Worm (Caenorhabditis elegans) whole organism, L1 larva: Measurements from ENCODE around the gene hlh-1.

Experiments used
- C04F5.9 ChIP-seq: sonication (generic microtip); optimal IDR thresholded peaks from 2 replicates; lab custom pipeline; 2016; ENCODE audit warnings: missing genetic modification characterization, missing compliant biosample characterization
- C16A3.4 ChIP-seq: fragments of 150-350 bp; optimal IDR thresholded peaks from 2 replicates; lab custom pipeline; 2014; ENCODE audit warnings: missing biosample characterization, missing genetic modification characterization
- C34B4.2 ChIP-seq: sonication (generic microtip); optimal IDR thresholded peaks from 2 replicates; lab custom pipeline; 2017; ENCODE audit warnings: mild to moderate bottlenecking, missing genetic modification characterization, missing compliant biosample characterization
- F16B12.6 ChIP-seq: fragments of 150-350 bp; optimal IDR thresholded peaks from 2 replicates; lab custom pipeline; 2014; ENCODE audit warnings: missing biosample characterization, missing genetic modification characterization
- alr-1 ChIP-seq: fragments of 200-800 bp; sonication (Bioruptor generic); optimal IDR thresholded peaks from 2 replicates; lab custom pipeline; 2018; ENCODE audit warnings: borderline replicate concordance, mild to moderate bottlenecking, missing genetic modification characterization, missing compliant biosample characterization
- aly-2 ChIP-seq: fragments of 150-350 bp; optimal IDR thresholded peaks from 2 replicates; lab custom pipeline; 2014; ENCODE audit warnings: missing biosample characterization, missing genetic modification characterization
- ama-1 ChIP-seq: fragments of 150-350 bp; optimal IDR thresholded peaks from 2 replicates; lab custom pipeline; 2014
- ceh-82 ChIP-seq, 3 experiments: fragments of 150-350 bp in 1 of 3; sonication (generic microtip) in 2 of 3; optimal IDR thresholded peaks; 2 replicates each; lab custom pipeline; 2014 to 2017; ENCODE audit warnings: missing biosample characterization in 3 of 3, missing genetic modification characterization in 3 of 3
- ceh-88 ChIP-seq: fragments of 200-800 bp; sonication (Bioruptor generic); IDR thresholded peaks from 2 replicates; pipeline ENCODE4 v1.3.6; 2022; ENCODE audit warnings: missing genetic modification characterization, missing compliant biosample characterization
- ceh-90 ChIP-seq: sonication (generic microtip); optimal IDR thresholded peaks from 2 replicates; lab custom pipeline; 2016; ENCODE audit warnings: missing genetic modification characterization, missing compliant biosample characterization
- egl-13 ChIP-seq: sonication (generic microtip); optimal IDR thresholded peaks from 2 replicates; lab custom pipeline; 2016; ENCODE audit warnings: missing genotype, missing genetic modification reagents, missing genetic modification characterization, missing compliant biosample characterization
- elt-2 ChIP-seq: sonication (generic microtip); optimal IDR thresholded peaks from 2 replicates; lab custom pipeline; 2016; ENCODE audit warnings: missing genetic modification characterization, mild to moderate bottlenecking, inconsistent platforms, missing compliant biosample characterization, missing genetic modification reagents
- fkh-4 ChIP-seq: sonication (generic microtip); optimal IDR thresholded peaks from 2 replicates; lab custom pipeline; 2016; ENCODE audit warnings: missing compliant biosample characterization, missing genetic modification characterization, borderline replicate concordance
- grh-1 ChIP-seq: fragments of 200-800 bp; sonication (Bioruptor generic); IDR thresholded peaks from 2 replicates; pipeline ENCODE4 v1.3.6; 2022; ENCODE audit warnings: missing genetic modification reagents, missing genetic modification characterization, missing compliant biosample characterization
- hlh-17 ChIP-seq: fragments of 200-800 bp; sonication (Bioruptor generic); optimal IDR thresholded peaks from 2 replicates; lab custom pipeline; 2018; ENCODE audit warnings: missing genetic modification characterization, mild to moderate bottlenecking, missing compliant biosample characterization, moderate library complexity, borderline replicate concordance
- hlh-4 ChIP-seq: sonication (generic microtip); optimal IDR thresholded peaks from 2 replicates; lab custom pipeline; 2016; ENCODE audit warnings: mild to moderate bottlenecking, missing genetic modification characterization, missing compliant biosample characterization
- hpl-2 ChIP-seq: fragments of 150-350 bp; optimal IDR thresholded peaks from 2 replicates; lab custom pipeline; 2014; ENCODE audit warnings: missing biosample characterization, missing genetic modification reagents, missing genetic modification characterization
- irx-1 ChIP-seq: sonication (generic microtip); optimal IDR thresholded peaks from 2 replicates; lab custom pipeline; 2016; ENCODE audit warnings: missing genetic modification characterization, missing compliant biosample characterization
- jun-1 ChIP-seq: fragments of 150-350 bp; optimal IDR thresholded peaks from 2 replicates; lab custom pipeline; 2014; ENCODE audit warnings: missing biosample characterization, missing genetic modification reagents, missing genetic modification characterization
- lin-13 ChIP-seq: fragments of 150-350 bp; optimal IDR thresholded peaks from 2 replicates; lab custom pipeline; 2014; ENCODE audit warnings: missing biosample characterization, missing genetic modification reagents, missing genetic modification characterization
- lin-15B ChIP-seq: fragments of 150-350 bp; sonication (generic microtip); optimal IDR thresholded peaks from 3 replicates; lab custom pipeline; 2014; ENCODE audit warnings: missing biosample characterization, missing genetic modification characterization
- lin-39 ChIP-seq: fragments of 150-350 bp; optimal IDR thresholded peaks from 2 replicates; lab custom pipeline; 2014; ENCODE audit warnings: missing biosample characterization, missing genetic modification reagents, missing genetic modification characterization
- mab-9 ChIP-seq: fragments of 200-800 bp; sonication (Bioruptor generic); IDR thresholded peaks from 2 replicates; pipeline ENCODE4 v1.3.6; 2022; ENCODE audit warnings: missing genetic modification reagents, missing genetic modification characterization, missing compliant biosample characterization
- nhr-237 ChIP-seq: fragments of 150-350 bp; optimal IDR thresholded peaks from 2 replicates; lab custom pipeline; 2014; ENCODE audit warnings: missing biosample characterization, missing genetic modification characterization
- nhr-28 ChIP-seq: fragments of 150-350 bp; optimal IDR thresholded peaks from 2 replicates; lab custom pipeline; 2014; ENCODE audit warnings: missing biosample characterization, missing genetic modification characterization
- nhr-85 ChIP-seq: sonication (generic microtip); peaks from one replicate; lab custom pipeline; 2016; ENCODE audit warnings: missing genetic modification characterization, inconsistent platforms, missing compliant biosample characterization
- nhr-90 ChIP-seq: sonication (generic microtip); optimal IDR thresholded peaks from 2 replicates; lab custom pipeline; 2016; ENCODE audit warnings: mild to moderate bottlenecking, missing genetic modification characterization, missing compliant biosample characterization; ENCODE audit not compliant: poor library complexity
- pag-3 ChIP-seq: sonication (generic microtip); optimal IDR thresholded peaks from 2 replicates; lab custom pipeline; 2017; ENCODE audit warnings: missing genetic modification characterization, mild to moderate bottlenecking, missing compliant biosample characterization, antibody characterized with exemption, borderline replicate concordance; ENCODE audit not compliant: insufficient read depth
- pax-3 ChIP-seq: fragments of 200-800 bp; sonication (Bioruptor generic); optimal IDR thresholded peaks from 2 replicates; lab custom pipeline; 2018; ENCODE audit warnings: mild to moderate bottlenecking, missing genetic modification characterization, moderate library complexity, missing compliant biosample characterization
- pqm-1 ChIP-seq: sonication (generic microtip); optimal IDR thresholded peaks from 3 replicates; lab custom pipeline; 2017; ENCODE audit warnings: missing biosample characterization, missing genetic modification characterization
- snpc-4 ChIP-seq: fragments of 150-350 bp; optimal IDR thresholded peaks from 2 replicates; lab custom pipeline; 2014; ENCODE audit warnings: missing biosample characterization, missing genetic modification characterization
- tlp-1 ChIP-seq: fragments of 150-350 bp; optimal IDR thresholded peaks from 2 replicates; lab custom pipeline; 2014; ENCODE audit warnings: missing biosample characterization, missing genetic modification characterization
- unc-130 ChIP-seq: fragments of 150-350 bp; optimal IDR thresholded peaks from 2 replicates; lab custom pipeline; 2017; ENCODE audit warnings: missing biosample characterization, missing genetic modification characterization, inconsistent platforms
- unc-30 ChIP-seq: sonication (generic microtip); optimal IDR thresholded peaks from 2 replicates; lab custom pipeline; 2017; ENCODE audit warnings: missing biosample characterization, missing genetic modification characterization
- unc-62 ChIP-seq: fragments of 150-350 bp; optimal IDR thresholded peaks from 2 replicates; lab custom pipeline; 2014; ENCODE audit warnings: missing biosample characterization, missing genetic modification reagents, missing genetic modification characterization
- unc-86 ChIP-seq: sonication (generic microtip); optimal IDR thresholded peaks from 2 replicates; lab custom pipeline; 2016; ENCODE audit warnings: missing genetic modification characterization, missing compliant biosample characterization
- unc-98 ChIP-seq: fragments of 200-800 bp; sonication (Bioruptor generic); IDR thresholded peaks from 2 replicates; pipeline ENCODE4 v1.3.6; 2022; ENCODE audit warnings: missing genetic modification characterization, missing compliant biosample characterization
- xbp-1 ChIP-seq: sonication (generic microtip); optimal IDR thresholded peaks from 2 replicates; lab custom pipeline; 2016; ENCODE audit warnings: missing genetic modification characterization, missing compliant biosample characterization
- zip-4 ChIP-seq: fragments of 200-800 bp; sonication (Bioruptor generic); optimal IDR thresholded peaks from 2 replicates; lab custom pipeline; 2018; ENCODE audit warnings: mild to moderate bottlenecking, missing genetic modification characterization, moderate library complexity, missing compliant biosample characterization
- ztf-4 ChIP-seq: fragments of 150-350 bp; optimal IDR thresholded peaks from 2 replicates; lab custom pipeline; 2014; ENCODE audit warnings: missing biosample characterization, missing genetic modification characterization

Gene hlh-1

ce11 chrII:4525185-4525584 lies 6.8 kb downstream of the hlh-1 start:
- no peak for TF ChIP-seq zip-4 (GFP tag; lab: Kevin White, UChicago)
- TF ChIP-seq nhr-28 (tag; lab: Kevin White, UChicago): no peak
- TF ChIP-seq xbp-1: no peak
- TF ChIP-seq nhr-90 (tag; lab: Kevin White, UChicago): no peak
- TF ChIP-seq jun-1: no peak
- TF ChIP-seq nhr-85 (tag; lab: Kevin White, UChicago): no peak
- TF ChIP-seq pag-3 (tag; lab: Kevin White, UChicago): no peak
- TF ChIP-seq grh-1 (GFP tag; lab: Robert Waterston, UW): no peak
- TF ChIP-seq hlh-17 (GFP tag; lab: Kevin White, UChicago): no peak
- no peak for TF ChIP-seq aly-2 (tag; lab: Kevin White, UChicago)
- no peak for TF ChIP-seq irx-1 (tag; lab: Kevin White, UChicago)
- TF ChIP-seq ceh-88 (GFP tag; lab: Robert Waterston, UW): no peak
- no peak for TF ChIP-seq pax-3
- no peak for TF ChIP-seq C04F5.9 (tag; lab: Kevin White, UChicago)
- no peak for TF ChIP-seq C34B4.2 (tag; lab: Kevin White, UChicago)
- no peak for TF ChIP-seq nhr-237 (tag; lab: Kevin White, UChicago)

- TF ChIP-seq nhr-85 (tag; lab: Kevin White, UChicago): peak; percentile 21
- TF ChIP-seq ceh-90: no peak
- TF ChIP-seq, all 84 proteins: peak for 1
These were observed 9.4 kb downstream of the hlh-1 start, which contains the start of gene sra-35 for ce11 chrII:4527800-4528199. Gene sra-35, minus strand, starts transcription at chrII:4527900.

ce11 chrII:4531880-4532279 lies 13.5 kb downstream of the hlh-1 start, which contains the start of gene sra-32:
Gene sra-32, minus strand, starts transcription at chrII:4531980.
- TF ChIP-seq ama-1 (no peak), egl-13 (tag; lab: Kevin White, UChicago) (no peak), tlp-1 (tag; lab: Kevin White, UChicago) (no peak), elt-2 (tag; lab: Kevin White, UChicago) (no peak), nhr-90 (tag; lab: Kevin White, UChicago) (no peak), unc-130 (tag; lab: Kevin White, UChicago) (no peak), lin-15B (tag; lab: Kevin White, UChicago) (no peak), unc-62 (GFP tag; lab: Kevin White, UChicago) (no peak), grh-1 (GFP tag; lab: Robert Waterston, UW) (no peak), snpc-4 (tag; lab: Kevin White, UChicago) (no peak), ztf-4 (no peak), lin-39 (tag; lab: Kevin White, UChicago) (no peak), zip-4 (GFP tag; lab: Kevin White, UChicago) (no peak), pax-3 (no peak), hpl-2 (no peak)

ce11 chrII:4537141-4537540 lies 18.8 kb downstream of the hlh-1 start, which contains the start of gene sra-33:
Gene sra-33, minus strand, starts transcription at chrII:4537241.
- no peak for TF ChIP-seq unc-98
- no peak for TF ChIP-seq grh-1 (GFP tag; lab: Robert Waterston, UW)
- TF ChIP-seq fkh-4 (tag; lab: Kevin White, UChicago): no peak
- TF ChIP-seq hlh-4 (tag; lab: Kevin White, UChicago): no peak
- no peak for TF ChIP-seq mab-9
- no peak for TF ChIP-seq pqm-1 (tag; lab: Kevin White, UChicago)
- TF ChIP-seq irx-1 (tag; lab: Kevin White, UChicago): no peak
- no peak for TF ChIP-seq lin-13 (GFP tag; lab: Kevin White, UChicago)
- no peak for TF ChIP-seq unc-30 (tag; lab: Kevin White, UChicago)
- no peak for TF ChIP-seq F16B12.6 (tag; lab: Kevin White, UChicago)
- no peak for TF ChIP-seq unc-86 (tag; lab: Kevin White, UChicago)
- no peak for TF ChIP-seq alr-1
- TF ChIP-seq ceh-90: no peak
- no peak for TF ChIP-seq elt-2 (tag; lab: Kevin White, UChicago)
- no peak for TF ChIP-seq C16A3.4 (tag; lab: Kevin White, UChicago)
- TF ChIP-seq ceh-82 (tag; optimal IDR thresholded peaks at IDR 0.05; lab: Kevin White, UChicago): no peak
